Worm (Caenorhabditis elegans) whole organism, L2 larva: Measurements from ENCODE around the gene K03B8.11.

Experiments used
- C34F6.9 ChIP-seq: fragments of 150-350 bp; optimal IDR thresholded peaks from 2 replicates; lab custom pipeline; 2014; ENCODE audit warnings: missing biosample characterization, missing genetic modification characterization
- F13H6.1 ChIP-seq: sonication (generic microtip); optimal IDR thresholded peaks from 2 replicates; lab custom pipeline; 2016; ENCODE audit warnings: missing genetic modification characterization, missing compliant biosample characterization
- R02D3.7 ChIP-seq: fragments of 150-350 bp; optimal IDR thresholded peaks from 2 replicates; lab custom pipeline; 2014; ENCODE audit warnings: missing biosample characterization, missing genetic modification characterization
- Y55F3AM.14 ChIP-seq: fragments of 200-800 bp; sonication (Bioruptor generic); optimal IDR thresholded peaks from 2 replicates; lab custom pipeline; 2018; ENCODE audit warnings: mild to moderate bottlenecking, missing genetic modification characterization, missing compliant biosample characterization
- alr-1 ChIP-seq: fragments of 150-350 bp; optimal IDR thresholded peaks from 2 replicates; lab custom pipeline; 2014; ENCODE audit warnings: missing biosample characterization, missing genetic modification characterization
- aly-2 ChIP-seq: fragments of 150-350 bp; optimal IDR thresholded peaks from 2 replicates; lab custom pipeline; 2014; ENCODE audit warnings: missing biosample characterization, missing genetic modification characterization
- ama-1 ChIP-seq: fragments of 150-350 bp; optimal IDR thresholded peaks from 2 replicates; lab custom pipeline; 2018; ENCODE audit warnings: inconsistent platforms
- blmp-1 ChIP-seq: sonication (generic microtip); optimal IDR thresholded peaks from 2 replicates; lab custom pipeline; 2017; ENCODE audit warnings: missing genetic modification characterization, mild to moderate bottlenecking, missing compliant biosample characterization, antibody characterized with exemption, moderate library complexity; ENCODE audit not compliant: insufficient read depth
- ceh-16 ChIP-seq: fragments of 150-350 bp; optimal IDR thresholded peaks from 2 replicates; lab custom pipeline; 2014; ENCODE audit warnings: missing biosample characterization, missing genetic modification characterization
- ceh-82 ChIP-seq: fragments of 150-350 bp; optimal IDR thresholded peaks from 2 replicates; lab custom pipeline; 2014; ENCODE audit warnings: missing biosample characterization, missing genetic modification characterization
- crh-2 ChIP-seq: sonication (generic microtip); optimal IDR thresholded peaks from 2 replicates; lab custom pipeline; 2017; ENCODE audit warnings: missing biosample characterization, missing genetic modification characterization
- dmd-4 ChIP-seq: sonication (generic microtip); optimal IDR thresholded peaks from 2 replicates; lab custom pipeline; 2017; ENCODE audit warnings: missing biosample characterization, missing genetic modification characterization
- egl-27 ChIP-seq: sonication (generic microtip); optimal IDR thresholded peaks from 3 replicates; lab custom pipeline; 2017; ENCODE audit warnings: missing biosample characterization, missing genetic modification reagents, missing genetic modification characterization
- elt-1 ChIP-seq: fragments of 150-350 bp; optimal IDR thresholded peaks from 2 replicates; lab custom pipeline; 2014; ENCODE audit warnings: missing biosample characterization, missing genetic modification characterization
- elt-3 ChIP-seq: sonication (generic microtip); optimal IDR thresholded peaks from 2 replicates; lab custom pipeline; 2017; ENCODE audit warnings: missing biosample characterization, missing genetic modification characterization
- fos-1 ChIP-seq: fragments of 150-350 bp; optimal IDR thresholded peaks from 2 replicates; lab custom pipeline; 2014; ENCODE audit warnings: missing biosample characterization, missing genetic modification characterization
- gmeb-1 ChIP-seq: fragments of 150-350 bp; optimal IDR thresholded peaks from 2 replicates; lab custom pipeline; 2014; ENCODE audit warnings: missing biosample characterization, missing genetic modification characterization
- lin-11 ChIP-seq: fragments of 150-350 bp; sonication (generic microtip); optimal IDR thresholded peaks from 2 replicates; lab custom pipeline; 2014; ENCODE audit warnings: missing biosample characterization, missing genetic modification characterization, inconsistent platforms, mixed read lengths
- lin-13 ChIP-seq: fragments of 150-350 bp; optimal IDR thresholded peaks from 2 replicates; lab custom pipeline; 2014; ENCODE audit warnings: missing biosample characterization, missing genetic modification reagents, missing genetic modification characterization
- lin-39 ChIP-seq: fragments of 150-350 bp; optimal IDR thresholded peaks from 2 replicates; lab custom pipeline; 2014; ENCODE audit warnings: missing biosample characterization, missing genetic modification reagents, missing genetic modification characterization
- lsy-2 ChIP-seq, 2 experiments: fragments of 150-350 bp in 1 of 2; sonication (generic microtip) in 1 of 2; optimal IDR thresholded peaks; 2 replicates each; lab custom pipeline; 2014 to 2017; ENCODE audit warnings: missing biosample characterization in 2 of 2, missing genetic modification characterization in 2 of 2
- mab-5 ChIP-seq: fragments of 150-350 bp; optimal IDR thresholded peaks from 2 replicates; lab custom pipeline; 2014; ENCODE audit warnings: missing biosample characterization, missing genetic modification characterization
- mdl-1 ChIP-seq, 2 experiments: fragments of 150-350 bp in 1 of 2; sonication (generic microtip) in 1 of 2; optimal IDR thresholded peaks; 2 replicates each; lab custom pipeline; 2017; ENCODE audit warnings: missing biosample characterization in 2 of 2, missing genetic modification characterization in 2 of 2
- nhr-11 ChIP-seq: fragments of 150-350 bp; optimal IDR thresholded peaks from 2 replicates; lab custom pipeline; 2014; ENCODE audit warnings: missing biosample characterization, missing genetic modification characterization
- nhr-129 ChIP-seq: fragments of 150-350 bp; optimal IDR thresholded peaks from 2 replicates; lab custom pipeline; 2014; ENCODE audit warnings: missing biosample characterization, missing genetic modification characterization
- nhr-21 ChIP-seq: fragments of 150-350 bp; optimal IDR thresholded peaks from 2 replicates; lab custom pipeline; 2014; ENCODE audit warnings: missing biosample characterization, missing genetic modification characterization
- nhr-23 ChIP-seq: fragments of 150-350 bp; optimal IDR thresholded peaks from 2 replicates; lab custom pipeline; 2014; ENCODE audit warnings: missing biosample characterization, missing genetic modification reagents, missing genetic modification characterization
- nhr-237 ChIP-seq: fragments of 150-350 bp; optimal IDR thresholded peaks from 2 replicates; lab custom pipeline; 2014; ENCODE audit warnings: missing biosample characterization, missing genetic modification characterization
- nhr-25 ChIP-seq: fragments of 150-350 bp; sonication (generic microtip); optimal IDR thresholded peaks from 3 replicates; lab custom pipeline; 2014; ENCODE audit warnings: missing biosample characterization, missing genetic modification characterization
- nhr-6 ChIP-seq: fragments of 150-350 bp; optimal IDR thresholded peaks from 2 replicates; lab custom pipeline; 2014; ENCODE audit warnings: missing biosample characterization, missing genetic modification characterization
- peb-1 ChIP-seq: fragments of 150-350 bp; optimal IDR thresholded peaks from 2 replicates; lab custom pipeline; 2014; ENCODE audit warnings: missing biosample characterization, missing genetic modification characterization
- skn-1 ChIP-seq: sonication (generic microtip); optimal IDR thresholded peaks from 2 replicates; lab custom pipeline; 2017; ENCODE audit warnings: missing biosample characterization, missing genetic modification characterization
- sma-3 ChIP-seq: sonication (generic microtip); optimal IDR thresholded peaks from 2 replicates; lab custom pipeline; 2016; ENCODE audit warnings: missing genetic modification reagents, missing genetic modification characterization, missing compliant biosample characterization
- sma-9 ChIP-seq, 2 experiments: fragments of 150-350 bp in 1 of 2; sonication (generic microtip) in 1 of 2; optimal IDR thresholded peaks; 2 replicates each; lab custom pipeline; 2014 to 2016; ENCODE audit warnings: missing genetic modification characterization in 2 of 2, mild to moderate bottlenecking in 1 of 2, missing biosample characterization in 1 of 2, missing compliant biosample characterization in 1 of 2, missing genetic modification reagents in 1 of 2, moderate library complexity in 1 of 2
- snpc-4 ChIP-seq: fragments of 150-350 bp; optimal IDR thresholded peaks from 2 replicates; lab custom pipeline; 2014; ENCODE audit warnings: missing biosample characterization, missing genetic modification characterization
- unc-39 ChIP-seq: fragments of 150-350 bp; optimal IDR thresholded peaks from 2 replicates; lab custom pipeline; 2014; ENCODE audit warnings: missing biosample characterization, missing genetic modification characterization
- unc-62 ChIP-seq: fragments of 150-350 bp; optimal IDR thresholded peaks from 2 replicates; lab custom pipeline; 2014; ENCODE audit warnings: missing biosample characterization, missing genetic modification reagents, missing genetic modification characterization
- zag-1 ChIP-seq: fragments of 150-350 bp; optimal IDR thresholded peaks from 2 replicates; lab custom pipeline; 2014; ENCODE audit warnings: missing biosample characterization, missing genetic modification characterization
- ztf-1 ChIP-seq: fragments of 200-800 bp; sonication (Bioruptor generic); conservative IDR thresholded peaks from 2 replicates; pipeline ENCODE4 v1.3.6; 2022; ENCODE audit warnings: missing genetic modification characterization, missing compliant biosample characterization
- ztf-4 ChIP-seq: fragments of 150-350 bp; optimal IDR thresholded peaks from 2 replicates; lab custom pipeline; 2014; ENCODE audit warnings: missing biosample characterization, missing genetic modification characterization

The K03B8.11 gene

ce11 chrV:11428728-11429127, 38.4 kb upstream of the K03B8.11 start:
- TF ChIP-seq zag-1 (tag; lab: Kevin White, UChicago) (peak; percentile 43), nhr-21 (tag; lab: Kevin White, UChicago) (no peak), nhr-23 (tag; lab: Kevin White, UChicago) (no peak), nhr-11 (tag; lab: Kevin White, UChicago) (no peak), C34F6.9 (peak; percentile 36), ztf-4 (tag; lab: Kevin White, UChicago) (no peak), unc-62 (GFP tag; lab: Kevin White, UChicago) (no peak), lin-39 (tag; lab: Kevin White, UChicago) (no peak)
- TF ChIP-seq, all 48 proteins: peak for 2

- TF ChIP-seq ceh-82, result no peak
- no peak for TF ChIP-seq unc-62 (GFP tag; lab: Kevin White, UChicago)
- no peak for TF ChIP-seq gmeb-1 (tag; lab: Kevin White, UChicago)
Measured at ce11 chrV:11424565-11424964, 34.3 kb upstream of the K03B8.11 start, which contains the start of gene T26H10.2. TSS of gene T26H10.2 (minus strand) at chrV:11424665.

- no peak for TF ChIP-seq lin-13 (GFP tag; lab: Kevin White, UChicago)
- no peak for TF ChIP-seq ztf-1 (GFP tag; lab: Robert Waterston, UW)
- no peak for TF ChIP-seq elt-1
- no peak for TF ChIP-seq aly-2
- no peak for TF ChIP-seq elt-3
- no peak for TF ChIP-seq fos-1 (tag; lab: Kevin White, UChicago)
- no peak for TF ChIP-seq lin-11 (tag; lab: Kevin White, UChicago)
- TF ChIP-seq egl-27, result no peak
- no peak for TF ChIP-seq skn-1 (tag; lab: Kevin White, UChicago)
- no peak for TF ChIP-seq unc-39
- no peak for TF ChIP-seq snpc-4 (tag; lab: Kevin White, UChicago)
- no peak for TF ChIP-seq C34F6.9
- TF ChIP-seq nhr-6 (tag; lab: Kevin White, UChicago), result no peak
- no peak for TF ChIP-seq lin-39 (tag; lab: Kevin White, UChicago)
- no peak for TF ChIP-seq ceh-82
- TF ChIP-seq nhr-21 (tag; lab: Kevin White, UChicago), result no peak
- no peak for TF ChIP-seq lsy-2 (tag; optimal IDR thresholded peaks at IDR 0.05; lab: Kevin White, UChicago)
- no peak for TF ChIP-seq mdl-1 (tag; optimal IDR thresholded peaks at IDR 0.05; lab: Kevin White, UChicago)
- no peak for TF ChIP-seq ama-1
Measured at ce11 chrV:11421605-11422004, 31.3 kb upstream of the K03B8.11 start, which contains the start of gene des-2. TSS of gene des-2 (minus strand) at chrV:11421705.

- TF ChIP-seq lin-13 (GFP tag; lab: Kevin White, UChicago) (no peak), R02D3.7 (tag; lab: Kevin White, UChicago) (no peak), unc-62 (GFP tag; lab: Kevin White, UChicago) (no peak), nhr-25 (tag; lab: Kevin White, UChicago) (no peak), zag-1 (tag; lab: Kevin White, UChicago) (no peak), dmd-4 (no peak), mab-5 (no peak), ceh-16 (tag; lab: Kevin White, UChicago) (no peak), ztf-4 (tag; lab: Kevin White, UChicago) (no peak), blmp-1 (tag; lab: Kevin White, UChicago) (no peak), nhr-129 (tag; lab: Kevin White, UChicago) (no peak), mdl-1 (tag; optimal IDR thresholded peaks at IDR 0.05; lab: Kevin White, UChicago) (no peak), F13H6.1 (tag; lab: Kevin White, UChicago) (no peak), snpc-4 (tag; lab: Kevin White, UChicago) (no peak), fos-1 (tag; lab: Kevin White, UChicago) (no peak)
Measured at ce11 chrV:11415059-11415458, 24.8 kb upstream of the K03B8.11 start, which contains the start of gene deg-3. TSS of gene deg-3 (minus strand) at chrV:11415159.

ce11 chrV:11412125-11412524, 21.8 kb upstream of the K03B8.11 start:
- TF ChIP-seq egl-27 (peak; percentile 15), Y55F3AM.14 (GFP tag; lab: Kevin White, UChicago) (no peak), aly-2 (no peak), snpc-4 (tag; lab: Kevin White, UChicago) (peak; percentile 65), nhr-237 (no peak), nhr-129 (tag; lab: Kevin White, UChicago) (peak; percentile 48), fos-1 (tag; lab: Kevin White, UChicago) (peak; percentile 61), sma-3 (GFP tag; lab: Kevin White, UChicago) (peak; percentile 65), crh-2 (peak; percentile 40), alr-1 (no peak), sma-9 (GFP tag; optimal IDR thresholded peaks at IDR 0.05; lab: Kevin White, UChicago) (peak; percentile 63), sma-9 (tag; optimal IDR thresholded peaks at IDR 0.05; lab: Kevin White, UChicago) (no peak), peb-1 (tag; lab: Kevin White, UChicago) (no peak), nhr-11 (tag; lab: Kevin White, UChicago) (no peak), nhr-21 (tag; lab: Kevin White, UChicago) (peak; percentile 13)
